Fruit fly (Drosophila melanogaster): Measurements from ENCODE around the gene CrzR.

dm6 chr3L:12289664-12290063 is 61.7 kb downstream of the CrzR start:
- no peak for TF ChIP-seq insv (optimal IDR thresholded peaks at IDR 0.05)
- TF ChIP-seq Sin3A (optimal IDR thresholded peaks at IDR 0.05): no peak

All from Kc167 (cell line).